Fruit fly (Drosophila melanogaster): Measurements from ENCODE around the gene CG2162.
A peak's percentile ranks its signal among the peaks of the same experiment; 100 is the strongest.

CG2162 gene

DNA sequence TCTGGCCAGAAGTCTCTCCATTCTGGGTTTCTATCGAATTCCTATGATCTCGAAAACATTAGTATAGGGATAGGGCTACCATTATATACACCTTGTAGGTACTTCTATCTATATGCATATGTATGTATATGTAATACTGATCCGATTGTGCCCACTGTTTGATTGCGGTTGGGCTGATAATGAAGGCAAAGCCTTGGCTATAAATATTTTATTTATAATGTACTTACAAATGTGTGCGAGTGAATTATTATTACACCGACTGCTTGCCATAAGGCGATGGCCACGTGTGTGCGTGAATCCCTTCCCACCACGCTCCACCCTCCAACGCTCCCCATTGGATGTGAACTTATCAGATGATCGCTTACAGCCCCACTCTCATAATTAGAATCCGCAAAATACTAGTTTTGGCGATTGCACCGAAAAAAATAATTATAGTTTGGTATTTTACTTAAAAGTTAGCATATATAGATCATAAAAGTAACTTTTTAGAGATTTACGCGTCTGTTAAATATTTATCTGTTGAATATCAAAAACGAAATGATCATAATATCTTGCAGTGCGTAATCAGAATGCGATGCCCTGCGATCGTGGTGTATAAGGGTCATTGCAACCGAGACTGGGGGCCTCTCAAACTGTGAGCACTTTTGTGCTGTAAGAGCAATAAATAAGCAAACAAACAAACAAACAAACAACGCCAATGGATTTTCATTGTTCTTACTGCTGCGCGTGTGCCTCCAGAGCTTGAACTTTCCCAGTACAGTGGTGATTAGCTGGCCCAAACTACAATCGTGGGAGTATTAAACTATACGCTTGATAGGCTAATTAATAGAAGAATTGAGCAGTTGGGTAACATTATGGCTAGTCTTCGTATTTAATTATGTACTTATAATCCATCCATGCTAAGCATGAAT is 45.3 kb downstream of the CG2162 start (continued):
- no peak for TF ChIP-seq sob (GFP tag; IDR thresholded peaks at IDR 0.05)
- TF ChIP-seq chm (GFP tag; IDR thresholded peaks at IDR 0.05), result no peak
- no peak for TF ChIP-seq CG12104 (GFP tag; optimal IDR thresholded peaks at IDR 0.05)
- no peak for TF ChIP-seq zf30C (GFP tag; optimal IDR thresholded peaks at IDR 0.05)
- no peak for TF ChIP-seq CG6175 (GFP tag; IDR thresholded peaks at IDR 0.05)
- no peak for TF ChIP-seq mld (GFP tag; IDR thresholded peaks at IDR 0.05; ENCODE audit: partially characterized antibody)
- no peak for TF ChIP-seq CoRest (tag; optimal IDR thresholded peaks at IDR 0.05)
- TF ChIP-seq CG2116 (GFP tag; optimal IDR thresholded peaks at IDR 0.05), result no peak
- no peak for TF ChIP-seq sima (GFP tag; optimal IDR thresholded peaks at IDR 0.05)
- TF ChIP-seq Ada2b (GFP tag; IDR thresholded peaks at IDR 0.05), result peak; percentile 33; the same call in 1 of the 2 replicates
- no peak; the same call in 2 of the 3 replicates for TF ChIP-seq croc (GFP tag; conservative IDR thresholded peaks at IDR 0.05)
- no peak for TF ChIP-seq CG1529 (GFP tag; optimal IDR thresholded peaks at IDR 0.05)
- no peak for TF ChIP-seq hth (optimal IDR thresholded peaks at IDR 0.05)
- no peak for TF ChIP-seq CG12236 (GFP tag; optimal IDR thresholded peaks at IDR 0.05)
- TF ChIP-seq CrebB (tag; optimal IDR thresholded peaks at IDR 0.05), result no peak
- no peak for TF ChIP-seq CG31388 (GFP tag; optimal IDR thresholded peaks at IDR 0.05)
- TF ChIP-seq jumu (GFP tag; optimal IDR thresholded peaks at IDR 0.05), result no peak
- TF ChIP-seq dmrt99B (tag; optimal IDR thresholded peaks at IDR 0.05), result no peak
- TF ChIP-seq chif (GFP tag; optimal IDR thresholded peaks at IDR 0.05), result peak in 1 of 2 experiments; percentile 1
- TF ChIP-seq ato (GFP tag; IDR thresholded peaks at IDR 0.05; ENCODE audit: partially characterized antibody), result no peak
- no peak for TF ChIP-seq lola (GFP tag; optimal IDR thresholded peaks at IDR 0.05)
- no peak for TF ChIP-seq wdn (GFP tag; IDR thresholded peaks at IDR 0.05)
- TF ChIP-seq disco-r (GFP tag; optimal IDR thresholded peaks at IDR 0.05), result no peak
- TF ChIP-seq fru (optimal IDR thresholded peaks at IDR 0.05), result no peak
- TF ChIP-seq Xrp1 (GFP tag; IDR thresholded peaks at IDR 0.05), result peak; percentile 42; the same call in 1 of the 2 replicates
- peak; percentile 27; the same call in 1 of the 3 replicates for TF ChIP-seq Dbx (GFP tag; IDR thresholded peaks at IDR 0.05)
- TF ChIP-seq ewg (GFP tag; optimal IDR thresholded peaks at IDR 0.05), result no peak
- TF ChIP-seq Dp (GFP tag; optimal IDR thresholded peaks at IDR 0.05), result no peak
- no peak for TF ChIP-seq Bgb (GFP tag; IDR thresholded peaks at IDR 0.05; ENCODE audit: partially characterized antibody)
- no peak for TF ChIP-seq maf-S (GFP tag; optimal IDR thresholded peaks at IDR 0.05)
- no peak for TF ChIP-seq CG32767 (GFP tag; IDR thresholded peaks at IDR 0.05)
- no peak for TF ChIP-seq CG18476 (GFP tag; optimal IDR thresholded peaks at IDR 0.05)
- no peak for TF ChIP-seq CG11247 (GFP tag; IDR thresholded peaks at IDR 0.05)
- TF ChIP-seq bowl (GFP tag; IDR thresholded peaks at IDR 0.05), result no peak
- no peak for TF ChIP-seq CG12942 (GFP tag; optimal IDR thresholded peaks at IDR 0.05)
- TF ChIP-seq CG3163 (GFP tag; optimal IDR thresholded peaks at IDR 0.05), result no peak
- TF ChIP-seq zfh2 (GFP tag; optimal IDR thresholded peaks at IDR 0.05), result no peak
- TF ChIP-seq CG2889 (GFP tag; IDR thresholded peaks at IDR 0.05), result no peak
- no peak for TF ChIP-seq tll (GFP tag; optimal IDR thresholded peaks at IDR 0.05)
- TF ChIP-seq HHEX (GFP tag; optimal IDR thresholded peaks at IDR 0.05), result no peak
- no peak for TF ChIP-seq tio (GFP tag; optimal IDR thresholded peaks at IDR 0.05)
- no peak for TF ChIP-seq tup (GFP tag; optimal IDR thresholded peaks at IDR 0.05)
- no peak for TF ChIP-seq fd3F (GFP tag; optimal IDR thresholded peaks at IDR 0.05)
- peak; percentile 31; the same call in 2 of the 3 replicates for TF ChIP-seq B-H1 (GFP tag; IDR thresholded peaks at IDR 0.05)
- TF ChIP-seq CG12769 (tag; optimal IDR thresholded peaks at IDR 0.05), result no peak
- no peak for TF ChIP-seq btn (GFP tag; optimal IDR thresholded peaks at IDR 0.05)
- TF ChIP-seq CHES-1-like (GFP tag; optimal IDR thresholded peaks at IDR 0.05), result no peak
- TF ChIP-seq Abd-B (GFP tag; optimal IDR thresholded peaks at IDR 0.05), result no peak
- TF ChIP-seq CG12744 (GFP tag; optimal IDR thresholded peaks at IDR 0.05), result no peak
- TF ChIP-seq ATbp (GFP tag; optimal IDR thresholded peaks at IDR 0.05), result peak; percentile 32
